Worm (Caenorhabditis elegans) whole organism, late embryonic: ENCODE data around the gene T01G1.2.
"Not testable (repeated sequence)": the region's sequence is repeated elsewhere in the genome, so short reads cannot be mapped to it uniquely, and the experiment has no call there.

Experiments used
- ama-1 ChIP-seq: fragments of 150-350 bp; optimal IDR thresholded peaks from 2 replicates; lab custom pipeline; 2014
- ceh-30 ChIP-seq: fragments of 150-350 bp; optimal IDR thresholded peaks from 2 replicates; lab custom pipeline; 2014; ENCODE audit warnings: missing biosample characterization, missing genetic modification characterization
- ceh-34 ChIP-seq: sonication (generic microtip); optimal IDR thresholded peaks from 2 replicates; lab custom pipeline; 2016; ENCODE audit warnings: mild to moderate bottlenecking, missing genetic modification characterization, missing compliant biosample characterization
- ceh-45 ChIP-seq: fragments of 200-800 bp; sonication (Bioruptor generic); IDR thresholded peaks from 2 replicates; pipeline ENCODE4 v1.3.6; 2022; ENCODE audit warnings: missing genetic modification reagents, missing genetic modification characterization, missing compliant biosample characterization
- dmd-4 ChIP-seq: sonication (generic microtip); optimal IDR thresholded peaks from 2 replicates; lab custom pipeline; 2016; ENCODE audit warnings: borderline replicate concordance, missing genetic modification characterization, missing compliant biosample characterization
- hlh-15 ChIP-seq: sonication (generic microtip); optimal IDR thresholded peaks from 2 replicates; lab custom pipeline; 2016; ENCODE audit warnings: missing genetic modification characterization, missing compliant biosample characterization
- hlh-30 ChIP-seq: sonication (generic microtip); optimal IDR thresholded peaks from 2 replicates; lab custom pipeline; 2017; ENCODE audit warnings: antibody characterized with exemption, missing genetic modification characterization, missing compliant biosample characterization; ENCODE audit not compliant: insufficient read depth
- nhr-11 ChIP-seq: fragments of 150-350 bp; optimal IDR thresholded peaks from 2 replicates; lab custom pipeline; 2014; ENCODE audit warnings: missing biosample characterization, missing genetic modification characterization
- npax-4 ChIP-seq: sonication (generic microtip); optimal IDR thresholded peaks from 2 replicates; lab custom pipeline; 2016; ENCODE audit warnings: missing genetic modification characterization, missing compliant biosample characterization
- pha-4 ChIP-seq: fragments of 150-350 bp; optimal IDR thresholded peaks from 2 replicates; lab custom pipeline; 2018; ENCODE audit warnings: missing biosample characterization, missing genetic modification reagents, missing genetic modification characterization
- pqm-1 ChIP-seq: sonication (generic microtip); optimal IDR thresholded peaks from 2 replicates; lab custom pipeline; 2016; ENCODE audit warnings: missing genetic modification characterization, missing compliant biosample characterization
- ref-2 ChIP-seq: sonication (generic microtip); optimal IDR thresholded peaks from 2 replicates; lab custom pipeline; 2016; ENCODE audit warnings: missing genetic modification characterization, missing compliant biosample characterization
- tbx-2 ChIP-seq: sonication (generic microtip); optimal IDR thresholded peaks from 2 replicates; lab custom pipeline; 2016; ENCODE audit warnings: missing genetic modification characterization, missing compliant biosample characterization
- unc-3 ChIP-seq, 2 experiments: fragments of 200-800 bp in 1 of 2; sonication (Bioruptor generic) in 1 of 2; sonication (generic microtip) in 1 of 2; conservative IDR thresholded peaks in 1 of 2; optimal IDR thresholded peaks in 1 of 2; 2 replicates each; pipeline versions ENCODE4 v1.3.6 to Lab custom; 2016 to 2022; ENCODE audit warnings: missing compliant biosample characterization in 2 of 2, missing genetic modification characterization in 2 of 2, missing genetic modification reagents in 1 of 2

ce11 chrIV:11324741-11325140 is 29.5 kb upstream of the T01G1.2 start, which contains the start of gene his-48:
- not testable (repeated sequence) for TF ChIP-seq pha-4 (tag; lab: Kevin White, UChicago); ceh-30 (tag; lab: Kevin White, UChicago); ceh-45 (GFP tag; lab: Robert Waterston, UW); ceh-34 (tag; lab: Kevin White, UChicago); tbx-2 (tag; lab: Kevin White, UChicago); pqm-1 (tag; lab: Kevin White, UChicago); hlh-15 (tag; lab: Kevin White, UChicago); ref-2; nhr-11 (tag; lab: Kevin White, UChicago); ama-1 (lab: Kevin White, UChicago); unc-3 (GFP tag; conservative IDR thresholded peaks at IDR 0.05; lab: Robert Waterston, UW); unc-3 (tag; optimal IDR thresholded peaks at IDR 0.05; lab: Kevin White, UChicago); hlh-30 (tag; lab: Kevin White, UChicago); npax-4; dmd-4 (tag; lab: Kevin White, UChicago)
